Fruit fly (Drosophila melanogaster) whole organism, embryonic: ENCODE data around the gene CG31804.

Experiments
- CG3995 ChIP-seq: fragments of 200-800 bp; sonication (Bioruptor generic); optimal IDR thresholded peaks from 3 replicates; lab custom pipeline; 2016; ENCODE audit warnings: missing biosample characterization, missing genetic modification characterization
- dmrt11E ChIP-seq: fragments of 200-800 bp; sonication (Bioruptor generic); optimal IDR thresholded peaks from 3 replicates; lab custom pipeline; 2018; ENCODE audit warnings: missing biosample characterization, mild to moderate bottlenecking, missing genetic modification characterization, moderate library complexity
- gt ChIP-seq: fragments of 200-800 bp; sonication (Bioruptor generic); IDR thresholded peaks from 2 replicates; pipeline ENCODE4 v1.3.6; 2022; ENCODE audit warnings: missing biosample characterization, missing genetic modification characterization
- jing ChIP-seq: fragments of 200-800 bp; sonication (Bioruptor generic); optimal IDR thresholded peaks from 2 replicates; lab custom pipeline; 2018; ENCODE audit warnings: missing biosample characterization, mild to moderate bottlenecking, missing genetic modification characterization

DNA sequence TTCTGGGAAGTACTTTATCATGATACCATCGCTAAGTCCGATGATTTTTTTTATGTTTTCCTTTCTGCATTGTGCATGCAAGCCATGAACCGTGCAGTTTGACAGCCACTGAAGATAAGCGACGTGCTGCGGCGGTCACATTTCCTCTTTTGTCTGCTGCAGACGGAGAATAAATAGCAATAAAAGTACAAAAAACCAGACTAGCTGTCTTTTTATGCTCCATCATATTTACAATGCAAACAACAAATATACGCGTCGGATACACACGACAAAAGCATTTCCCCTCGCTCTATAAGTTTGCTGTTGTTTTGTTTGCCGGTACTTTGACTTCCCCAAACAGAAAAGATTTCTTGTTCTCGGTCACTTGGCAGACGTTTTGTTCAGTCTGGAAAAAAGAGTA lies 16.5 kb downstream of the CG31804 start:
- TF ChIP-seq jing (GFP tag; lab: Kevin White, UChicago) (peak; percentile 58), dmrt11E (tag; lab: Kevin White, UChicago) (peak; percentile 81), CG3995 (no peak), gt (no peak)
